Worm (Caenorhabditis elegans): ENCODE data around the gene Y51B9A.5.

- TF ChIP-seq blmp-1 (tag; optimal IDR thresholded peaks at IDR 0.05) (no peak), flh-1 (GFP tag; optimal IDR thresholded peaks at IDR 0.05) (no peak), elt-1 (tag; optimal IDR thresholded peaks at IDR 0.05; ENCODE audit: borderline replicate concordance, insufficient read depth) (no peak), unc-39 (tag; optimal IDR thresholded peaks at IDR 0.05) (no peak), pha-4 (tag; optimal IDR thresholded peaks at IDR 0.05) (no peak), unc-62 (GFP tag; optimal IDR thresholded peaks at IDR 0.05) (no peak), ces-1 (GFP tag; optimal IDR thresholded peaks at IDR 0.05) (no peak), snpc-4 (tag; optimal IDR thresholded peaks at IDR 0.05) (no peak)
Observed at ce11 chrII:9416381-9417276, 12.7 kb downstream of the Y51B9A.5 start, which contains the start of the genes gss-1 and chch-3.
